Fruit fly (Drosophila melanogaster) whole organism, embryonic: ENCODE measurements around the gene pav.

Experiments
- ATbp ChIP-seq: fragments of 200-800 bp; sonication (Bioruptor generic); optimal IDR thresholded peaks from 2 replicates; lab custom pipeline; 2017; ENCODE audit warnings: missing biosample characterization, mild to moderate bottlenecking, missing genetic modification characterization, missing genetic modification reagents
- Asciz ChIP-seq: fragments of 200-800 bp; sonication (Bioruptor generic); optimal IDR thresholded peaks from 2 replicates; lab custom pipeline; 2017; ENCODE audit warnings: missing biosample characterization, mild to moderate bottlenecking, missing genetic modification characterization, missing genetic modification reagents
- B-H1 ChIP-seq: fragments of 200-800 bp; sonication (Bioruptor generic); IDR thresholded peaks from 3 replicates; pipeline ENCODE4 v1.3.6; 2022; ENCODE audit warnings: missing biosample characterization, missing genetic modification characterization
- B-H2 ChIP-seq: fragments of 200-800 bp; sonication (Bioruptor generic); optimal IDR thresholded peaks from 2 replicates; lab custom pipeline; 2018; ENCODE audit warnings: missing biosample characterization, mild to moderate bottlenecking, missing genetic modification characterization
- BEAF-32 ChIP-seq: fragments of 200-800 bp; sonication (Bioruptor generic); optimal IDR thresholded peaks from 3 replicates; lab custom pipeline; 2017; ENCODE audit warnings: missing biosample characterization, missing genetic modification characterization, mild to moderate bottlenecking, moderate library complexity, missing genetic modification reagents
- BtbVII ChIP-seq: fragments of 200-800 bp; sonication (Bioruptor generic); optimal IDR thresholded peaks from 3 replicates; lab custom pipeline; 2017; ENCODE audit warnings: missing biosample characterization, mild to moderate bottlenecking, missing genetic modification characterization
- CG10209 ChIP-seq: fragments of 200-800 bp; sonication (Bioruptor generic); optimal IDR thresholded peaks from 3 replicates; lab custom pipeline; 2017; ENCODE audit warnings: missing biosample characterization, mild to moderate bottlenecking, missing genetic modification characterization, missing genetic modification reagents
- CG10959 ChIP-seq: fragments of 200-800 bp; sonication (Bioruptor generic); IDR thresholded peaks from 2 replicates; pipeline ENCODE4 v1.3.6; 2022; ENCODE audit warnings: missing biosample characterization, missing genetic modification characterization
- CG12236 ChIP-seq: fragments of 200-800 bp; sonication (Bioruptor generic); optimal IDR thresholded peaks from 2 replicates; lab custom pipeline; 2016; ENCODE audit warnings: missing biosample characterization, missing genetic modification characterization
- CG12659 ChIP-seq: fragments of 200-800 bp; sonication (Bioruptor generic); optimal IDR thresholded peaks from 3 replicates; lab custom pipeline; 2017; ENCODE audit warnings: mild to moderate bottlenecking, missing biosample characterization, missing genetic modification reagents, missing genetic modification characterization
- CG12744 ChIP-seq: fragments of 200-800 bp; sonication (Bioruptor generic); optimal IDR thresholded peaks from 2 replicates; lab custom pipeline; 2016; ENCODE audit warnings: missing biosample characterization, missing genetic modification characterization
- CG13424 ChIP-seq: fragments of 200-800 bp; sonication (Bioruptor generic); optimal IDR thresholded peaks from 2 replicates; lab custom pipeline; 2019; ENCODE audit warnings: missing biosample characterization, mild to moderate bottlenecking, missing genetic modification characterization, moderate library complexity
- CG15073 ChIP-seq: fragments of 200-800 bp; sonication (Bioruptor generic); optimal IDR thresholded peaks from 2 replicates; lab custom pipeline; 2016; ENCODE audit warnings: missing biosample characterization, missing genetic modification characterization
- CG17385 ChIP-seq: fragments of 200-800 bp; sonication (Bioruptor generic); optimal IDR thresholded peaks from 3 replicates; lab custom pipeline; 2018; ENCODE audit warnings: missing biosample characterization, mild to moderate bottlenecking, missing genetic modification characterization
- CG1792 ChIP-seq: fragments of 200-800 bp; sonication (Bioruptor generic); optimal IDR thresholded peaks from 2 replicates; lab custom pipeline; 2016; ENCODE audit warnings: missing biosample characterization, missing genetic modification characterization
- CG33557 ChIP-seq: fragments of 200-800 bp; sonication (Bioruptor generic); optimal IDR thresholded peaks from 2 replicates; lab custom pipeline; 2019; ENCODE audit warnings: missing biosample characterization, mild to moderate bottlenecking, missing genetic modification characterization, moderate library complexity
- CG3847 ChIP-seq: fragments of 200-800 bp; sonication (Bioruptor generic); IDR thresholded peaks from 2 replicates; pipeline ENCODE4 v1.3.6; 2022; ENCODE audit warnings: missing biosample characterization, missing genetic modification characterization
- CG4282 ChIP-seq: fragments of 200-800 bp; sonication (Bioruptor generic); optimal IDR thresholded peaks from 2 replicates; lab custom pipeline; 2016; ENCODE audit warnings: missing biosample characterization, missing genetic modification characterization
- CG43689 ChIP-seq: fragments of 200-800 bp; sonication (Bioruptor generic); IDR thresholded peaks from 2 replicates; pipeline ENCODE4 v1.3.6; 2022; ENCODE audit warnings: missing biosample characterization, missing genetic modification characterization
- CG6654 ChIP-seq: fragments of 200-800 bp; sonication (Bioruptor generic); optimal IDR thresholded peaks from 2 replicates; lab custom pipeline; 2017; ENCODE audit warnings: missing biosample characterization, mild to moderate bottlenecking, missing genetic modification characterization
- CG6813 ChIP-seq: fragments of 200-800 bp; sonication (Bioruptor generic); optimal IDR thresholded peaks from 2 replicates; lab custom pipeline; 2017; ENCODE audit warnings: missing biosample characterization, missing genetic modification characterization, mild to moderate bottlenecking, moderate library complexity, missing genetic modification reagents
- CTCF ChIP-seq: fragments of 200-800 bp; sonication (Bioruptor generic); optimal IDR thresholded peaks from 2 replicates; lab custom pipeline; 2017; ENCODE audit warnings: missing biosample characterization, mild to moderate bottlenecking, missing genetic modification characterization, moderate library complexity
- CoRest ChIP-seq: fragments of 200-800 bp; sonication (Bioruptor generic); optimal IDR thresholded peaks from 3 replicates; lab custom pipeline; 2018; ENCODE audit warnings: missing biosample characterization, mild to moderate bottlenecking, missing genetic modification characterization, moderate library complexity
- Fer3 ChIP-seq: fragments of 200-800 bp; sonication (Bioruptor generic); optimal IDR thresholded peaks from 2 replicates; lab custom pipeline; 2018; ENCODE audit warnings: missing biosample characterization, mild to moderate bottlenecking, missing genetic modification characterization, moderate library complexity
- Gug ChIP-seq: fragments of 200-800 bp; sonication (Bioruptor generic); IDR thresholded peaks from 4 replicates; pipeline ENCODE4 v1.3.6; 2022; ENCODE audit warnings: missing biosample characterization, missing genetic modification characterization
- HmgD ChIP-seq: fragments of 200-800 bp; sonication (Bioruptor generic); optimal IDR thresholded peaks from 3 replicates; lab custom pipeline; 2016; ENCODE audit warnings: missing biosample characterization, missing genetic modification characterization
- Hsf ChIP-seq: fragments of 200-800 bp; sonication (Bioruptor generic); optimal IDR thresholded peaks from 3 replicates; lab custom pipeline; 2016; ENCODE audit warnings: missing biosample characterization, missing genetic modification characterization
- Mes4 ChIP-seq: fragments of 200-800 bp; sonication (Bioruptor generic); optimal IDR thresholded peaks from 2 replicates; lab custom pipeline; 2016; ENCODE audit warnings: missing biosample characterization, missing genetic modification characterization
- Oli ChIP-seq: fragments of 200-800 bp; sonication (Bioruptor generic); optimal IDR thresholded peaks from 2 replicates; lab custom pipeline; 2018; ENCODE audit warnings: missing biosample characterization, mild to moderate bottlenecking, missing genetic modification characterization, moderate library complexity
- Ravus ChIP-seq: fragments of 200-800 bp; sonication (Bioruptor generic); IDR thresholded peaks from 2 replicates; pipeline ENCODE4 v1.3.6; 2022; ENCODE audit warnings: missing biosample characterization, missing genetic modification characterization
- az2 ChIP-seq: fragments of 200-800 bp; sonication (Bioruptor generic); optimal IDR thresholded peaks from 3 replicates; lab custom pipeline; 2016; ENCODE audit warnings: missing biosample characterization, missing genetic modification characterization
- bcd ChIP-seq: fragments of 200-800 bp; sonication (Bioruptor generic); optimal IDR thresholded peaks from 2 replicates; lab custom pipeline; 2017; ENCODE audit warnings: missing biosample characterization, mild to moderate bottlenecking, missing genetic modification characterization
- br ChIP-seq: fragments of >200 bp; optimal IDR thresholded peaks from 2 replicates; lab custom pipeline; 2017
- bsh ChIP-seq, 2 experiments: fragments of 200-800 bp; sonication (Bioruptor generic); optimal IDR thresholded peaks; 2 replicates each; lab custom pipeline; 2017 to 2018; ENCODE audit warnings: mild to moderate bottlenecking in 2 of 2, missing biosample characterization in 2 of 2, missing genetic modification characterization in 2 of 2, moderate library complexity in 1 of 2
- caup ChIP-seq: fragments of 200-800 bp; sonication (Bioruptor generic); optimal IDR thresholded peaks from 3 replicates; lab custom pipeline; 2017; ENCODE audit warnings: missing biosample characterization, mild to moderate bottlenecking, missing genetic modification characterization, moderate library complexity; ENCODE audit not compliant: severe bottlenecking
- disco-r ChIP-seq: fragments of 200-800 bp; sonication (Bioruptor generic); optimal IDR thresholded peaks from 2 replicates; lab custom pipeline; 2016; ENCODE audit warnings: missing biosample characterization, missing genetic modification characterization
- dmrt11E ChIP-seq: fragments of 200-800 bp; sonication (Bioruptor generic); optimal IDR thresholded peaks from 3 replicates; lab custom pipeline; 2018; ENCODE audit warnings: missing biosample characterization, mild to moderate bottlenecking, missing genetic modification characterization, moderate library complexity
- fd3F ChIP-seq: fragments of 200-800 bp; sonication (Bioruptor generic); optimal IDR thresholded peaks from 2 replicates; lab custom pipeline; 2018; ENCODE audit warnings: missing biosample characterization, mild to moderate bottlenecking, missing genetic modification characterization, moderate library complexity
- gsb-n ChIP-seq: fragments of 200-800 bp; sonication (Bioruptor generic); optimal IDR thresholded peaks from 3 replicates; lab custom pipeline; 2018; ENCODE audit warnings: missing biosample characterization, mild to moderate bottlenecking, missing genetic modification characterization
- hkb ChIP-seq, 2 experiments: fragments of 200-800 bp in 1 of 2; fragments of >200 bp in 1 of 2; sonication (Bioruptor generic) in 1 of 2; IDR thresholded peaks in 1 of 2; optimal IDR thresholded peaks in 1 of 2; 2 replicates each; pipeline versions ENCODE4 v1.3.6 to Lab custom; 2017 to 2022; ENCODE audit warnings: missing biosample characterization in 1 of 2, missing genetic modification characterization in 1 of 2
- kay ChIP-seq: fragments of 200-800 bp; sonication (Bioruptor generic); optimal IDR thresholded peaks from 2 replicates; lab custom pipeline; 2016; ENCODE audit warnings: missing biosample characterization, missing genetic modification characterization
- klu ChIP-seq: fragments of 200-800 bp; sonication (Bioruptor generic); IDR thresholded peaks from 2 replicates; pipeline ENCODE4 v1.3.6; 2022; ENCODE audit warnings: missing biosample characterization, missing genetic modification characterization
- knrl ChIP-seq: fragments of 200-800 bp; sonication (Bioruptor generic); IDR thresholded peaks from 3 replicates; pipeline ENCODE4 v1.3.6; 2022; ENCODE audit warnings: missing biosample characterization, missing genetic modification characterization; ENCODE audit not compliant: partially characterized antibody
- pita ChIP-seq: fragments of 200-800 bp; sonication (Bioruptor generic); optimal IDR thresholded peaks from 2 replicates; lab custom pipeline; 2017; ENCODE audit warnings: missing biosample characterization, mild to moderate bottlenecking, missing genetic modification characterization
- repo ChIP-seq: fragments of 200-800 bp; sonication (Bioruptor generic); optimal IDR thresholded peaks from 2 replicates; lab custom pipeline; 2016; ENCODE audit warnings: missing biosample characterization, missing genetic modification characterization
- ro ChIP-seq: fragments of 200-800 bp; sonication (Bioruptor generic); IDR thresholded peaks from 2 replicates; pipeline ENCODE4 v1.3.6; 2022; ENCODE audit warnings: missing biosample characterization, missing genetic modification characterization
- slp2 ChIP-seq: fragments of 200-800 bp; sonication (Bioruptor generic); optimal IDR thresholded peaks from 2 replicates; lab custom pipeline; 2016; ENCODE audit warnings: missing biosample characterization, missing genetic modification characterization
- trem ChIP-seq: fragments of 200-800 bp; optimal IDR thresholded peaks from 3 replicates; lab custom pipeline; 2019; ENCODE audit warnings: missing biosample characterization, mild to moderate bottlenecking, missing genetic modification characterization, moderate library complexity
- unc-4 ChIP-seq: fragments of 200-800 bp; sonication (Bioruptor generic); IDR thresholded peaks from 2 replicates; pipeline ENCODE4 v1.3.6; 2022; ENCODE audit warnings: missing biosample characterization, missing genetic modification characterization; ENCODE audit not compliant: partially characterized antibody
- vfl ChIP-seq: fragments of 200-800 bp; sonication (Bioruptor generic); optimal IDR thresholded peaks from 2 replicates; lab custom pipeline; 2016; ENCODE audit warnings: missing biosample characterization, missing genetic modification characterization
- wdn ChIP-seq: fragments of 200-800 bp; sonication (Bioruptor generic); IDR thresholded peaks from 2 replicates; pipeline ENCODE4 v1.3.6; 2022; ENCODE audit warnings: missing biosample characterization, missing genetic modification characterization

Gene pav

dm6 chr3L:4269920-4270319 lies 27.4 kb downstream of the pav start (continued):
- TF ChIP-seq hkb (optimal IDR thresholded peaks at IDR 0.05; lab: Kevin White, UChicago) (no peak), hkb (GFP tag; IDR thresholded peaks at IDR 0.05; lab: Robert Waterston, UW) (peak; percentile 84), repo (GFP tag; lab: Kevin White, UChicago) (no peak), bcd (GFP tag; lab: Kevin White, UChicago) (peak; percentile 71), fd3F (GFP tag; lab: Kevin White, UChicago) (peak; percentile 52), br (lab: Kevin White, UChicago) (no peak), B-H1 (GFP tag; lab: Robert Waterston, UW) (no peak), CG43689 (GFP tag; lab: Robert Waterston, UW) (no peak), CG3847 (GFP tag; lab: Robert Waterston, UW) (peak; percentile 34; the same call in 1 of the 2 replicates), CG6654 (GFP tag; lab: Kevin White, UChicago) (no peak), HmgD (GFP tag; lab: Kevin White, UChicago) (no peak), CG10959 (GFP tag; lab: Robert Waterston, UW) (peak; percentile 34; the same call in 1 of the 2 replicates), klu (GFP tag; lab: Robert Waterston, UW) (no peak), bsh (GFP tag; optimal IDR thresholded peaks at IDR 0.05; lab: Kevin White, UChicago) (peak; percentile 52 to 86), CTCF (GFP tag; lab: Kevin White, UChicago) (no peak), trem (tag; lab: Kevin White, UChicago) (peak; percentile 59), unc-4 (GFP tag; lab: Robert Waterston, UW) (no peak), ro (GFP tag; lab: Robert Waterston, UW) (no peak), Oli (peak; percentile 83), dmrt11E (tag; lab: Kevin White, UChicago) (peak; percentile 68), knrl (GFP tag; lab: Robert Waterston, UW) (no peak), Ravus (no peak), CG12659 (GFP tag; lab: Kevin White, UChicago) (peak; percentile 65), az2 (GFP tag; lab: Kevin White, UChicago) (peak; percentile 44), vfl (GFP tag; lab: Kevin White, UChicago) (no peak), Hsf (no peak), CoRest (tag; lab: Kevin White, UChicago) (peak; percentile 84), caup (GFP tag; lab: Kevin White, UChicago) (peak; percentile 53), B-H2 (no peak), wdn (GFP tag; lab: Robert Waterston, UW) (0 out of 2 replicates have a peak, but pooled peaks have one; percentile 7), BtbVII (GFP tag; lab: Kevin White, UChicago) (peak; percentile 73), Asciz (GFP tag; lab: Kevin White, UChicago) (peak; percentile 72), BEAF-32 (GFP tag; lab: Kevin White, UChicago) (no peak), Fer3 (tag; lab: Kevin White, UChicago) (peak; percentile 70), CG10209 (peak; percentile 66), disco-r (GFP tag; lab: Kevin White, UChicago) (no peak), Gug (0 out of 4 replicates have a peak, but pooled peaks have one; percentile 8), CG17385 (GFP tag; lab: Kevin White, UChicago) (peak; percentile 75), CG15073 (GFP tag; lab: Kevin White, UChicago) (no peak), kay (GFP tag; lab: Kevin White, UChicago) (no peak), gsb-n (tag; lab: Kevin White, UChicago) (peak; percentile 61), CG13424 (tag; lab: Kevin White, UChicago) (peak; percentile 82), CG12236 (GFP tag; lab: Kevin White, UChicago) (no peak), CG4282 (no peak), pita (GFP tag; lab: Kevin White, UChicago) (no peak), CG6813 (GFP tag; lab: Kevin White, UChicago) (peak; percentile 65), CG12744 (GFP tag; lab: Kevin White, UChicago) (no peak), CG1792 (GFP tag; lab: Kevin White, UChicago) (no peak), ATbp (GFP tag; lab: Kevin White, UChicago) (peak; percentile 69), slp2 (GFP tag; lab: Kevin White, UChicago) (no peak), Mes4 (GFP tag; lab: Kevin White, UChicago) (no peak), CG33557 (GFP tag; lab: Kevin White, UChicago) (peak; percentile 69)
